Worm (Caenorhabditis elegans) whole organism, late embryonic: Measurements from ENCODE around the gene C18E9.2.

Source experiments
- C08G9.2 ChIP-seq: sonication (generic microtip); optimal IDR thresholded peaks from 2 replicates; lab custom pipeline; 2016; ENCODE audit warnings: mild to moderate bottlenecking, missing genetic modification characterization, moderate library complexity, missing compliant biosample characterization
- C38D4.7 ChIP-seq: fragments of 200-800 bp; sonication (Bioruptor generic); optimal IDR thresholded peaks from 2 replicates; lab custom pipeline; 2018; ENCODE audit warnings: mild to moderate bottlenecking, missing genetic modification characterization, moderate library complexity, missing compliant biosample characterization
- T23F11.4 ChIP-seq: fragments of 200-800 bp; sonication (Bioruptor generic); optimal IDR thresholded peaks from 2 replicates; lab custom pipeline; 2018; ENCODE audit warnings: mild to moderate bottlenecking, missing genetic modification characterization, missing compliant biosample characterization
- ceh-18 ChIP-seq: sonication (generic microtip); optimal IDR thresholded peaks from 2 replicates; lab custom pipeline; 2016; ENCODE audit warnings: missing genetic modification characterization, missing compliant biosample characterization
- ceh-19 ChIP-seq: fragments of 200-800 bp; sonication (Bioruptor generic); optimal IDR thresholded peaks from 2 replicates; lab custom pipeline; 2018; ENCODE audit warnings: mild to moderate bottlenecking, missing genetic modification characterization, missing compliant biosample characterization
- ceh-2 ChIP-seq: sonication (generic microtip); optimal IDR thresholded peaks from 2 replicates; lab custom pipeline; 2016; ENCODE audit warnings: missing genotype, missing genetic modification characterization, missing compliant biosample characterization
- ceh-22 ChIP-seq: sonication (generic microtip); optimal IDR thresholded peaks from 2 replicates; lab custom pipeline; 2017; ENCODE audit warnings: missing biosample characterization, missing genetic modification characterization
- ceh-24 ChIP-seq: sonication (generic microtip); optimal IDR thresholded peaks from 2 replicates; lab custom pipeline; 2016; ENCODE audit warnings: mild to moderate bottlenecking, missing genetic modification characterization, missing compliant biosample characterization
- ceh-31 ChIP-seq: sonication (generic microtip); optimal IDR thresholded peaks from 2 replicates; lab custom pipeline; 2016; ENCODE audit warnings: missing genetic modification characterization, missing compliant biosample characterization
- ceh-34 ChIP-seq: sonication (generic microtip); optimal IDR thresholded peaks from 2 replicates; lab custom pipeline; 2016; ENCODE audit warnings: mild to moderate bottlenecking, missing genetic modification characterization, missing compliant biosample characterization
- ceh-6 ChIP-seq: fragments of 200-800 bp; sonication (Bioruptor generic); optimal IDR thresholded peaks from 2 replicates; lab custom pipeline; 2018; ENCODE audit warnings: mild to moderate bottlenecking, missing genetic modification characterization, missing compliant biosample characterization
- che-1 ChIP-seq: sonication (generic microtip); optimal IDR thresholded peaks from 2 replicates; lab custom pipeline; 2016; ENCODE audit warnings: mild to moderate bottlenecking, missing genetic modification characterization, missing compliant biosample characterization
- dmd-4 ChIP-seq: sonication (generic microtip); optimal IDR thresholded peaks from 2 replicates; lab custom pipeline; 2016; ENCODE audit warnings: borderline replicate concordance, missing genetic modification characterization, missing compliant biosample characterization
- dve-1 ChIP-seq: sonication (generic microtip); optimal IDR thresholded peaks from 2 replicates; lab custom pipeline; 2017; ENCODE audit warnings: antibody characterized with exemption, mild to moderate bottlenecking, missing genetic modification characterization, missing compliant biosample characterization
- elt-2 ChIP-seq: sonication (generic microtip); optimal IDR thresholded peaks from 2 replicates; lab custom pipeline; 2016; ENCODE audit warnings: missing genetic modification reagents, missing genetic modification characterization, missing compliant biosample characterization
- elt-4 ChIP-seq: sonication (generic microtip); optimal IDR thresholded peaks from 2 replicates; lab custom pipeline; 2016; ENCODE audit warnings: missing genetic modification characterization, missing compliant biosample characterization
- ets-4 ChIP-seq: sonication (generic microtip); optimal IDR thresholded peaks from 2 replicates; lab custom pipeline; 2016; ENCODE audit warnings: missing genetic modification characterization, missing compliant biosample characterization
- fax-1 ChIP-seq: sonication (generic microtip); optimal IDR thresholded peaks from 2 replicates; lab custom pipeline; 2016; ENCODE audit warnings: missing genotype, missing genetic modification characterization, missing compliant biosample characterization
- fkh-6 ChIP-seq: sonication (generic microtip); optimal IDR thresholded peaks from 2 replicates; lab custom pipeline; 2016; ENCODE audit warnings: missing genetic modification characterization, missing compliant biosample characterization
- lin-11 ChIP-seq: fragments of 200-800 bp; sonication (Bioruptor generic); optimal IDR thresholded peaks from 2 replicates; lab custom pipeline; 2018; ENCODE audit warnings: mild to moderate bottlenecking, missing genetic modification characterization, missing compliant biosample characterization
- nhr-232 ChIP-seq: sonication (generic microtip); optimal IDR thresholded peaks from 2 replicates; lab custom pipeline; 2016; ENCODE audit warnings: missing genetic modification characterization, missing compliant biosample characterization
- odd-2 ChIP-seq: sonication (generic microtip); optimal IDR thresholded peaks from 2 replicates; lab custom pipeline; 2017; ENCODE audit warnings: antibody characterized with exemption, mild to moderate bottlenecking, missing genetic modification characterization, missing compliant biosample characterization
- pag-3 ChIP-seq: sonication (generic microtip); optimal IDR thresholded peaks from 2 replicates; lab custom pipeline; 2016; ENCODE audit warnings: missing compliant biosample characterization, missing genetic modification characterization, borderline replicate concordance
- pax-1 ChIP-seq: fragments of 150-350 bp; optimal IDR thresholded peaks from 2 replicates; lab custom pipeline; 2014; ENCODE audit warnings: missing biosample characterization, missing genetic modification characterization
- ref-2 ChIP-seq: sonication (generic microtip); optimal IDR thresholded peaks from 2 replicates; lab custom pipeline; 2016; ENCODE audit warnings: missing genetic modification characterization, missing compliant biosample characterization
- rnt-1 ChIP-seq: sonication (generic microtip); optimal IDR thresholded peaks from 2 replicates; lab custom pipeline; 2016; ENCODE audit warnings: missing genetic modification characterization, missing compliant biosample characterization
- sox-4 ChIP-seq: sonication (generic microtip); optimal IDR thresholded peaks from 2 replicates; lab custom pipeline; 2017; ENCODE audit warnings: mild to moderate bottlenecking, missing genetic modification characterization, inconsistent platforms, missing compliant biosample characterization
- tbx-2 ChIP-seq: sonication (generic microtip); optimal IDR thresholded peaks from 2 replicates; lab custom pipeline; 2016; ENCODE audit warnings: missing genetic modification characterization, missing compliant biosample characterization
- tbx-7 ChIP-seq: sonication (generic microtip); optimal IDR thresholded peaks from 2 replicates; lab custom pipeline; 2016; ENCODE audit warnings: missing genotype, missing genetic modification characterization, missing compliant biosample characterization
- ttx-3 ChIP-seq: sonication (generic microtip); optimal IDR thresholded peaks from 2 replicates; lab custom pipeline; 2016; ENCODE audit warnings: missing genetic modification reagents, missing genetic modification characterization, missing compliant biosample characterization
- unc-42 ChIP-seq: sonication (generic microtip); optimal IDR thresholded peaks from 2 replicates; lab custom pipeline; 2016; ENCODE audit warnings: missing genotype, missing genetic modification characterization, missing compliant biosample characterization
- unc-55 ChIP-seq: sonication (generic microtip); optimal IDR thresholded peaks from 2 replicates; lab custom pipeline; 2017; ENCODE audit warnings: missing biosample characterization, missing genetic modification reagents, missing genetic modification characterization
- ztf-16 ChIP-seq: sonication (generic microtip); optimal IDR thresholded peaks from 2 replicates; lab custom pipeline; 2017; ENCODE audit warnings: missing genetic modification characterization, missing compliant biosample characterization

Gene C18E9.2

ce11 chrII:8922140-8922539 lies 42.7 kb upstream of the C18E9.2 start, which contains the start of gene B0457.6:
Gene B0457.6 (plus strand): TSS chrII:8922423.
- TF ChIP-seq ceh-6 (no peak), che-1 (tag; lab: Kevin White, UChicago) (no peak), elt-2 (tag; lab: Kevin White, UChicago) (peak; percentile 57), pag-3 (tag; lab: Kevin White, UChicago) (no peak)

ce11 chrII:8923187-8923586 lies 41.6 kb upstream of the C18E9.2 start:
- TF ChIP-seq ttx-3 (tag; lab: Kevin White, UChicago): no peak

ce11 chrII:8926451-8926850 lies 38.4 kb upstream of the C18E9.2 start, which contains the start of gene B0457.2:
Gene B0457.2 (minus strand): TSS chrII:8926551.
- TF ChIP-seq elt-4 (no peak), T23F11.4 (GFP tag; lab: Kevin White, UChicago) (no peak), sox-4 (no peak), unc-55 (no peak), ceh-19 (no peak), pax-1 (tag; lab: Kevin White, UChicago) (no peak), ref-2 (no peak), pag-3 (tag; lab: Kevin White, UChicago) (no peak), ceh-24 (tag; lab: Kevin White, UChicago) (no peak), dmd-4 (tag; lab: Kevin White, UChicago) (no peak), lin-11 (tag; lab: Kevin White, UChicago) (no peak), nhr-232 (tag; lab: Kevin White, UChicago) (no peak), C08G9.2 (tag; lab: Kevin White, UChicago) (no peak), ceh-22 (tag; lab: Kevin White, UChicago) (no peak)
- TF ChIP-seq, all 69 proteins: peak for 0

- TF ChIP-seq unc-42 (tag; lab: Kevin White, UChicago) (peak; percentile 14), tbx-2 (tag; lab: Kevin White, UChicago) (peak; percentile 63), ceh-18 (tag; lab: Kevin White, UChicago) (peak; percentile 35), C08G9.2 (tag; lab: Kevin White, UChicago) (peak; percentile 70), elt-4 (no peak), fkh-6 (tag; lab: Kevin White, UChicago) (peak; percentile 26), ceh-34 (tag; lab: Kevin White, UChicago) (peak; percentile 20), ztf-16 (peak; percentile 2), C38D4.7 (GFP tag; lab: Kevin White, UChicago) (no peak), ceh-2 (tag; lab: Kevin White, UChicago) (peak; percentile 46), ets-4 (tag; lab: Kevin White, UChicago) (peak; percentile 59), lin-11 (tag; lab: Kevin White, UChicago) (no peak), ceh-31 (tag; lab: Kevin White, UChicago) (peak; percentile 86), fax-1 (tag; lab: Kevin White, UChicago) (no peak), tbx-7 (peak; percentile 70), rnt-1 (tag; lab: Kevin White, UChicago) (peak; percentile 38), elt-2 (tag; lab: Kevin White, UChicago) (peak; percentile 17)
- TF ChIP-seq, all 69 proteins: peak for 13
Measured at ce11 chrII:8927253-8927791, 37.5 kb upstream of the C18E9.2 start, which contains the start of gene cct-2. Gene cct-2 (plus strand): TSS chrII:8927741.

- TF ChIP-seq unc-55 (no peak), dve-1 (tag; lab: Kevin White, UChicago) (no peak), odd-2 (no peak), ttx-3 (tag; lab: Kevin White, UChicago) (no peak), ceh-22 (tag; lab: Kevin White, UChicago) (no peak), che-1 (tag; lab: Kevin White, UChicago) (no peak)
Measured at ce11 chrII:8929771-8930170, 35.0 kb upstream of the C18E9.2 start, which contains the start of gene mrpl-50. Gene mrpl-50 (plus strand): TSS chrII:8929841.
